Fruit fly (Drosophila melanogaster) Kc167 (cell line): Measurements from ENCODE around the gene Cdc23.

Experiments
- Myc ChIP-seq: fragments of >200 bp; optimal IDR thresholded peaks from 2 replicates; lab custom pipeline; 2017; ENCODE audit warnings: missing external identifiers
- Sin3A ChIP-seq: fragments of >200 bp; optimal IDR thresholded peaks from 2 replicates; lab custom pipeline; 2018; ENCODE audit warnings: missing external identifiers
- h ChIP-seq: fragments of >200 bp; optimal IDR thresholded peaks from 3 replicates; lab custom pipeline; 2018; ENCODE audit warnings: missing external identifiers
- insv ChIP-seq: fragments of >200 bp; optimal IDR thresholded peaks from 3 replicates; lab custom pipeline; 2018; ENCODE audit warnings: missing external identifiers
- psq ChIP-seq: fragments of >200 bp; optimal IDR thresholded peaks from 2 replicates; lab custom pipeline; 2017; ENCODE audit warnings: missing external identifiers
- ttk ChIP-seq: sonication (Bioruptor generic); optimal IDR thresholded peaks from 2 replicates; lab custom pipeline; 2017; ENCODE audit warnings: missing external identifiers

Cdc23 gene

DNA sequence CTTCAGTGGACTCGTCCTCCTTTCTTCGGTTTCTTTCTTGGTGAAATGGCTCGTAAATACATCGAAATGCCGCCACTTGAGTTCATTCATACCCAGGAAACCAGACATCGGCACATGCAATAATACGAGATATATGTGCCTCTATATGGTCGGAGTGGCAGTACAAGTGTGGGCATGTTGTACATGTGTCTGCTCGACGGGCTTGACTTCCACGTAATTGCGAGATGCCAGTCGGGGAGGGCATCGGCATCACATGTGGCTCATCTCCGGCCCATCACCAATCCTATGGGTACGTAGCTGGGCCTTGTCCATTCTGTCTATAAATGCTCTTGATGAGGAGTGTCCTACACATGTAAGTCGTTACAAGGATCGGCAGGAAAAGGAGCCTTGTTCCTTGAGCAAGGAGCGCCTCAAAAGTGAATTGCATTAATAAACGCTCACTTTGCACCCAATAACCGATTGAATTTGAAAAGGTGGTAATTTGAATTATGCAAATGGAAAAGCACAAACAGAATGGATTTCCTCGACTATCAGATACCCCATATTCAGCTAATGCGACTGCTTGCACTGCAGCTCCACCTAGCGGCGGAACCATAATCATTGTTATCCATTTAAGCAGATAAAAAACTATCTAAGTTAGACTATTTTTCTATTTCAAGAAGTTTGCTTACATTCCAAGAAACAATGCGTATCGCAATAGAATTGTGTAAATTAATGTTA lies 22.2 kb downstream of the Cdc23 start:
- TF ChIP-seq ttk (lab: Kevin White, UChicago) (no peak), psq (lab: Kevin White, UChicago) (no peak), insv (lab: Kevin White, UChicago) (no peak), h (no peak), Sin3A (lab: Kevin White, UChicago) (no peak), Myc (no peak)

DNA sequence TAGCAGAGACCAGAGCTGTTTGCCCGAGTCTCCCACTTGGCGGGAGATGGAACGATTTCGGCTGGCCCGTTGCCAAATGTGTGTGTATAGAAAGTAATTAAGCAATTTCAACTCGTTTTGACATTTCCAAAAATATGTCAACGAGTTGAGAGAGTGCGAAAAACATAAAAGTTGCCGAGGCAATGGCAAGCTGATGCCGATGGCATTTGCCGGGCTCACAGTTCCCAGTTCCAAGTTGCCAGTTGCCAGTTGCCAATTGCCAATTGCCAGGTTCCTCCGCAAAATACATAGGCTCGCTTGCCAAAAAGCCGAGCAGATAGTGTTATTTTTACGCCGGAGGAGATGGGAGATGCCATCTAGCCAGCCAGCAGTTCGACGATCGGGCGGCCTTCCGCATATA lies 24.5 kb downstream of the Cdc23 start:
- TF ChIP-seq psq (lab: Kevin White, UChicago) (no peak), Myc (no peak)

DNA sequence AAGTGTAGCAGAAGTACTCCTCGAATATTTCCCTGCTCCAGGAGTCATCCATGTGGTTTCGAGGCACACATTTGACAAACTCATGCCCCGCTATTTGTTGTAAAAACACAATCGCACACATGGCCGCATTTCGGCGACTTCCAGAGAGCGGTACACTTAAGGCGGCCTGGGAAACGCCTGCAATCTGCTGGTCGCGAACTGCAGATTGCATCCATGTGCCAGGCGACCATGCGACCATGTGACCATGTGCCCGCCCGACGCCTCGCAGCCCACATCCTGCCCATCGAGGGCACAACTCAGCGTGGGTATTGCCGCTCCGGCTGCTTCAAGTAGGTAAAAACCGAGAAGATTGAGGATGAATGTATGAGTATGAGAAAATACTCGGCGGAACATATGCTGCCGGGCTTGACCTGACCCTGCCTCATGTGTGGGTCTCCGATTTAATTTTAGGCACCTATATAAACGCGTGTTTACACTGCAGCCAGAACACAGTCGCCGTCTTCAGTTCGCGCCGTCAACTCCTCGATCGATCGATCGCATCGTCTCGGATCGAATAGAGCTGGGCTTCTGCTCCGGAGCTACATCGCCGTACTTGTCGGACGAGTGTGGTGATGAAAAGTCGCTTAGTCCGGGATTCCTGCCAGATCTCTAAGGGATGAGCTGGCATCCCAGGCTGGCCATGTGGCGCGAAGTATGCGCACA lies 27.1 kb downstream of the Cdc23 start:
- TF ChIP-seq Sin3A (lab: Kevin White, UChicago), result no peak
- no peak for TF ChIP-seq psq (lab: Kevin White, UChicago)
- no peak for TF ChIP-seq ttk (lab: Kevin White, UChicago)
- TF ChIP-seq Myc, result no peak
- TF ChIP-seq insv (lab: Kevin White, UChicago), result no peak
- TF ChIP-seq h, result no peak

DNA sequence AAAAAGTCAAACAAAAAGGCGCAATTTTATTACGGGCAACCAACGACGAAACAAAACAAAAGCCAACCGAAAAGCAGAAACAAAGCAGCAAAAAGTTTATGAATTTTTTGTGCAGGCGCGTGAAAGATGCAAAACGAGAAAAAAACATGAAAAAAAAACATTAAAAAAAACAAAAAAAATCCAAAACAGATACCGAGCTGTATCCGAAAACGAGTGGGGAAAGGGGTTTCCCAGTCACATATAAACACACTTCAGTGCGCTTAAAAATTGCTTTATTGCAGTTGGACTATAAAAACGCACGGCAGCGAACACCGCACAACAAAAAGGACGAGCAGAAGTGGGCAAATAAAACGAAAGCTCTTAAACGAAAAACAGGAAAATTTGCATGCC lies 27.6 kb downstream of the Cdc23 start:
- TF ChIP-seq ttk (lab: Kevin White, UChicago) (no peak), Sin3A (lab: Kevin White, UChicago) (no peak), Myc (no peak), psq (lab: Kevin White, UChicago) (no peak)

DNA sequence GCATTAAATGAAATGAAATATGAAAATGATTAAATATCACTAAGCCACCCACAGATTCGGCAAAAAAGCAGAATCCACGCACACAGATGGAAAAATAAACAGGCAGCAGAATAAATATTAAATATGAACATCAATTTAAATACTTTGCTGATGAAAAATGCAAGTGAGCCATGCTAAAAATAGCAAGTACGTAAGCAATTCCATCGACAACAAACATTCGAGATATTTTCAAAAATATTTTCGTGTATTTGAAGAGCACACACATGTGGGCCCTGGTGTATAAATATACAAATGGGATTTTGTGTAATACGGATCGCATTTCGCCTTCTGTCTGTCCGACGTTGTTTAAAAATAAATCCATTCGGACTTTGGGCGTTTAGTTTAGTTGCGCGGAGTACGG lies 28.6 kb downstream of the Cdc23 start:
- no peak for TF ChIP-seq Myc

DNA sequence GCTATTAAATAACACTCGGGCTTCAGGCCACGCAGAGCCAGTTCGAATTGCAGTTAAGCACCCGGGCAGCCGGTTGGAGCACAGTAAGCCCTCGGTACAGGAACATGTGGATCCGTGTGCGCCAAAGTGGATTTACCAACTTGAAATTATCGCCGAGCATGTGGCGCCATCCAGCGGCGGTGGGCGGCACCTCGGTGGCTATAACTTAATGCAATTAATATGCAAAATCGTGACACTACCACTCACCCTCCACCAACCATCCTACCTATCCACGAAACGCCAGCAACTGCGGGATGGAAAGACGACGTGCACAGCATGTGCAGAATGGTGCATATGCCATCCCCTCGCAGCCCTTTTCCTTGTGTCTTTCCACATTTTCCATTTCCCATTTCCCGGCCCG lies 29.0 kb downstream of the Cdc23 start:
- no peak for TF ChIP-seq insv (lab: Kevin White, UChicago)
- no peak for TF ChIP-seq ttk (lab: Kevin White, UChicago)
- TF ChIP-seq Myc, result no peak
- no peak for TF ChIP-seq Sin3A (lab: Kevin White, UChicago)
- TF ChIP-seq psq (lab: Kevin White, UChicago), result no peak
- no peak for TF ChIP-seq h

DNA sequence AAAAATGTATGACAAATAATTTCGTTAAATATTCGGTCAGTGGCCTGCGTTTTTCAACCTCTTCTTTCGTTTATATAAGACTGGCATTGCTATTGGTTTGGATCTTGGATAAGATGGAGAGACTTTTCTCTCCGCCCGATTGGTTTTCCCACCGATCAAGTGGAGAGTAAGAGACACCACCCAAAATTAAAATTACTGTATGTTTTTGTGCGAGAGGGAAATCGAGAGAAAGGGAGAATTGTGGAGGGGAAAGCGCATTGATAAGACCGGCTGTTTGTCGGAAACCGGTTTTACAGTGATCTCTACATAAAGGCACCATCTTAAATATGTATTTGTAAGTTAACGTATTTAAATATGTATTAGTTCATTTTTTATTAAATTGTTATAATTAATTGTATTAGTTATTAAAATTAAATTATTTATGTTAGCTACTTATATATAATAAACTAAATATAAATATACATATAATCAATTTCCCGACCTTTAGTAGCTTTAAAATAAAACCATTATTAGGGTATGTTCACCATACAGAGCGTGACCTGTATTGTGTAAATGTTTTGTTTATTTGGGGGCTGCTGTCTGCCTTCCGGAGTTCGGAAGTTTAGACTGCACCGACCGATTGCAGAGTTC lies 35.4 kb downstream of the Cdc23 start, which contains the start of gene CG34007:
TSS of gene CG34007 (plus strand) at position 608 of the 630 bp plus-strand sequence.
- TF ChIP-seq h (no peak), Sin3A (lab: Kevin White, UChicago) (no peak), insv (lab: Kevin White, UChicago) (no peak)
